Worm (Caenorhabditis elegans): ENCODE results near the gene ubc-18.

ubc-18 gene

DNA sequence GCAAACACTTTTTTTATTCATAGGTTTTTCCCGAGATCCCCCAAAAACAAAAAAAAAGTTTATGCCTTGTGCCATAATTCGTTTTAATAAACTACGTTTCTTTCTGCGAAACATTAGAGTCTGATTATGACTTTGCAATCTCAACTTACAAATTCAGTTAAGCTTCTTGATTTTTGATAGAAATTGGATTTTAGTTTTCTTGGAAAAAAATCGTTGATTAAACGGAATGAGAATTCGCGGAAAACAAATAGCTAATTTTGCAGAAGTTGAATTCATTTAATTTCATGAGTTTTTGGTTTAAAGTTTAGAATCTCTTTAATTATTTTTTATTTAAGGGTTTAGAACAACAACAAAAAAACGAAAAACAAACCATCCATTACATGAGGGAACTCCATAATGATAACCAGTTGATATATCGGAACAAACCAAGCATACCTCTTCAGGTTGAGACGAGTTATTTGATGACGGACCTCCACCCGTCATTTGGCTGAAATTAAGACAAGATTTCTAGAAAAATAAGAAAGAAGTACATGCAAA, 46.6 kb upstream of the ubc-18 start, which contains the start of gene nhr-10:
nhr-10 (minus strand) TSS at position 487 of the 537 bp plus-strand sequence.
- TF ChIP-seq ham-2 (GFP tag; optimal IDR thresholded peaks at IDR 0.05) (no peak), ceh-83 (GFP tag; optimal IDR thresholded peaks at IDR 0.05) (no peak), mep-1 (tag; optimal IDR thresholded peaks at IDR 0.05) (no peak), mab-5 (tag; optimal IDR thresholded peaks at IDR 0.05) (no peak), flh-1 (GFP tag; optimal IDR thresholded peaks at IDR 0.05) (no peak), zip-8 (tag; optimal IDR thresholded peaks at IDR 0.05) (no peak), mls-2 (tag; optimal IDR thresholded peaks at IDR 0.05) (no peak), tbx-8 (GFP tag; optimal IDR thresholded peaks at IDR 0.05) (no peak), nhr-12 (tag; optimal IDR thresholded peaks at IDR 0.05) (no peak), unc-62 (GFP tag; optimal IDR thresholded peaks at IDR 0.05) (no peak), cnd-1 (tag; optimal IDR thresholded peaks at IDR 0.05) (no peak), lin-13 (tag; optimal IDR thresholded peaks at IDR 0.05) (no peak), ztf-11 (tag; optimal IDR thresholded peaks at IDR 0.05) (no peak), lin-32 (GFP tag; optimal IDR thresholded peaks at IDR 0.05) (no peak), hlh-1 (tag; optimal IDR thresholded peaks at IDR 0.05) (no peak), ces-1 (GFP tag; optimal IDR thresholded peaks at IDR 0.05) (no peak), pha-4 (tag; optimal IDR thresholded peaks at IDR 0.05) (no peak), M03D4.4 (tag; optimal IDR thresholded peaks at IDR 0.05) (no peak), snpc-4 (tag; optimal IDR thresholded peaks at IDR 0.05) (no peak)

DNA sequence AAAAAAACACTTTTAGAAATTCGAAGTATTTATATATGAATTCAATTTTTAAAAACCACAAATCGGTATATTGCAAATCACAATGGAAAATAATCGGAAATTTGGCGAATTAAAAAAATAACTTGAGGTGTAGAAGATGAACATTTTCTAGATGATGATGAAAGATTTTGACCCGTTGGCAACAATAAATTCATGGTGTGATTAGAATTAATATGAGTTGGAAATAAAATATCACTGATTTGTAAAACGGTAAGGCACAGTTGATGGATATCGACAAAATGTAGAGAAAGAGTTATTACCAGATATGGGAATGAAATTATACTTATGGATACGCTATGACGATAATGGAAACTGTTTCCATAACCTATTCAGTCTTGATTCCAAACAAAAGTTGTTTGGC, 43.9 kb upstream of the ubc-18 start:
- no peak for TF ChIP-seq nhr-12 (tag; optimal IDR thresholded peaks at IDR 0.05)
- TF ChIP-seq M03D4.4 (tag; optimal IDR thresholded peaks at IDR 0.05): no peak
- TF ChIP-seq sem-2 (GFP tag; optimal IDR thresholded peaks at IDR 0.05): no peak
- TF ChIP-seq mls-2 (tag; optimal IDR thresholded peaks at IDR 0.05): no peak
- no peak for TF ChIP-seq nhr-2 (tag; optimal IDR thresholded peaks at IDR 0.05)
- no peak for TF ChIP-seq zip-8 (tag; optimal IDR thresholded peaks at IDR 0.05)
- TF ChIP-seq drap-1 (GFP tag; optimal IDR thresholded peaks at IDR 0.05): no peak

ce11 chrIII:7111793-7112192, 43.4 kb upstream of the ubc-18 start, which contains the start of gene B0280.7:
TSS of gene B0280.7 (minus strand) at chrIII:7111893.
- TF ChIP-seq nhr-237 (tag; optimal IDR thresholded peaks at IDR 0.05) (no peak), nhr-12 (tag; optimal IDR thresholded peaks at IDR 0.05) (no peak), unc-39 (tag; optimal IDR thresholded peaks at IDR 0.05) (no peak), nhr-2 (tag; optimal IDR thresholded peaks at IDR 0.05) (no peak), bed-3 (GFP tag; optimal IDR thresholded peaks at IDR 0.05) (no peak), nhr-28 (tag; optimal IDR thresholded peaks at IDR 0.05) (no peak), mls-2 (tag; optimal IDR thresholded peaks at IDR 0.05) (no peak), ztf-11 (tag; optimal IDR thresholded peaks at IDR 0.05) (no peak), mab-5 (tag; optimal IDR thresholded peaks at IDR 0.05) (no peak), mep-1 (tag; optimal IDR thresholded peaks at IDR 0.05) (no peak), flh-1 (GFP tag; optimal IDR thresholded peaks at IDR 0.05) (no peak)

- TF ChIP-seq ceh-83 (GFP tag; optimal IDR thresholded peaks at IDR 0.05) (no peak), mab-5 (tag; optimal IDR thresholded peaks at IDR 0.05) (no peak), tbx-8 (GFP tag; optimal IDR thresholded peaks at IDR 0.05) (no peak), sem-2 (GFP tag; optimal IDR thresholded peaks at IDR 0.05) (no peak), elt-3 (tag; optimal IDR thresholded peaks at IDR 0.05) (no peak), mep-1 (tag; optimal IDR thresholded peaks at IDR 0.05) (no peak), zip-8 (tag; optimal IDR thresholded peaks at IDR 0.05) (no peak), blmp-1 (tag; optimal IDR thresholded peaks at IDR 0.05) (no peak)
Observed at ce11 chrIII:7107965-7108364, 39.6 kb upstream of the ubc-18 start, which contains the start of gene odd-1. TSS of gene odd-1 (plus strand) at chrIII:7108313.

- no peak for TF ChIP-seq cnd-1 (tag; optimal IDR thresholded peaks at IDR 0.05)
- no peak for TF ChIP-seq nhr-2 (tag; optimal IDR thresholded peaks at IDR 0.05)
- no peak for TF ChIP-seq mep-1 (tag; optimal IDR thresholded peaks at IDR 0.05)
- TF ChIP-seq nhr-237 (tag; optimal IDR thresholded peaks at IDR 0.05): no peak
- TF ChIP-seq flh-1 (GFP tag; optimal IDR thresholded peaks at IDR 0.05): no peak
- no peak for TF ChIP-seq bed-3 (GFP tag; optimal IDR thresholded peaks at IDR 0.05)
- no peak for TF ChIP-seq lin-32 (GFP tag; optimal IDR thresholded peaks at IDR 0.05)
- no peak for TF ChIP-seq ceh-39 (tag; optimal IDR thresholded peaks at IDR 0.05)
- no peak for TF ChIP-seq ztf-11 (tag; optimal IDR thresholded peaks at IDR 0.05)
- no peak for TF ChIP-seq unc-62 (GFP tag; optimal IDR thresholded peaks at IDR 0.05)
- no peak for TF ChIP-seq lin-13 (tag; optimal IDR thresholded peaks at IDR 0.05)
- no peak for TF ChIP-seq ceh-43 (GFP tag; optimal IDR thresholded peaks at IDR 0.05)
- no peak for TF ChIP-seq sem-2 (GFP tag; optimal IDR thresholded peaks at IDR 0.05)
- no peak for TF ChIP-seq blmp-1 (tag; optimal IDR thresholded peaks at IDR 0.05)
- TF ChIP-seq drap-1 (GFP tag; optimal IDR thresholded peaks at IDR 0.05): no peak
- no peak for TF ChIP-seq mls-2 (tag; optimal IDR thresholded peaks at IDR 0.05)
- TF ChIP-seq tbx-8 (GFP tag; optimal IDR thresholded peaks at IDR 0.05): no peak
- TF ChIP-seq nhr-28 (tag; optimal IDR thresholded peaks at IDR 0.05): no peak
- TF ChIP-seq pha-4 (tag; optimal IDR thresholded peaks at IDR 0.05): no peak
- no peak for TF ChIP-seq unc-120 (tag; optimal IDR thresholded peaks at IDR 0.05; ENCODE audit: poor library complexity, severe bottlenecking)
Observed at ce11 chrIII:7106854-7107253, 38.5 kb upstream of the ubc-18 start.

All from whole organism, mixed stage, embryonic.